Fruit fly (Drosophila melanogaster) whole organism, adult: ENCODE measurements around the gene Socs16D.

ENCODE experiments used
- CG11617 ChIP-seq: fragments of 200-800 bp; sonication (Bioruptor generic); optimal IDR thresholded peaks from 2 replicates; lab custom pipeline; 2017; ENCODE audit warnings: mild to moderate bottlenecking, missing biosample characterization, missing genetic modification reagents, missing genetic modification characterization
- CG12768 ChIP-seq: fragments of 200-800 bp; sonication (Bioruptor generic); optimal IDR thresholded peaks from 2 replicates; lab custom pipeline; 2017; ENCODE audit warnings: missing biosample characterization, missing genetic modification characterization, mild to moderate bottlenecking, moderate library complexity, missing genetic modification reagents
- CG14711 ChIP-seq: fragments of 200-800 bp; sonication (Bioruptor generic); optimal IDR thresholded peaks from 2 replicates; lab custom pipeline; 2018; ENCODE audit warnings: missing biosample characterization, mild to moderate bottlenecking, missing genetic modification characterization, moderate library complexity
- CG1620 ChIP-seq: fragments of 200-800 bp; sonication (Bioruptor generic); optimal IDR thresholded peaks from 2 replicates; lab custom pipeline; 2016; ENCODE audit warnings: missing biosample characterization, missing genetic modification characterization
- CG33017 ChIP-seq: fragments of 200-800 bp; sonication (Bioruptor generic); optimal IDR thresholded peaks from 2 replicates; lab custom pipeline; 2018; ENCODE audit warnings: missing biosample characterization, mild to moderate bottlenecking, missing genetic modification characterization, moderate library complexity
- CG5204 ChIP-seq: fragments of 200-800 bp; sonication (Bioruptor generic); optimal IDR thresholded peaks from 2 replicates; lab custom pipeline; 2016; ENCODE audit warnings: missing biosample characterization, missing genetic modification characterization
- CG7045 ChIP-seq: fragments of 200-800 bp; sonication (Bioruptor generic); optimal IDR thresholded peaks from 2 replicates; lab custom pipeline; 2017; ENCODE audit warnings: missing biosample characterization, mild to moderate bottlenecking, missing genetic modification characterization
- CG7101 ChIP-seq: fragments of 200-800 bp; sonication (Bioruptor generic); optimal IDR thresholded peaks from 2 replicates; lab custom pipeline; 2018; ENCODE audit warnings: missing biosample characterization, mild to moderate bottlenecking, missing genetic modification characterization, moderate library complexity
- Clk ChIP-seq: fragments of 200-800 bp; sonication (Bioruptor generic); optimal IDR thresholded peaks from 2 replicates; lab custom pipeline; 2017; ENCODE audit warnings: missing biosample characterization, missing genetic modification characterization
- Crg-1 ChIP-seq: fragments of 200-800 bp; sonication (Bioruptor generic); optimal IDR thresholded peaks from 2 replicates; lab custom pipeline; 2016; ENCODE audit warnings: missing biosample characterization, missing genetic modification characterization
- Hr96 ChIP-seq: fragments of 200-800 bp; sonication (Bioruptor generic); optimal IDR thresholded peaks from 2 replicates; lab custom pipeline; 2016; ENCODE audit warnings: missing biosample characterization, missing genetic modification characterization
- Mnt ChIP-seq: fragments of 200-800 bp; sonication (Bioruptor generic); optimal IDR thresholded peaks from 2 replicates; lab custom pipeline; 2016; ENCODE audit warnings: missing biosample characterization, mild to moderate bottlenecking, missing genetic modification characterization
- bab1 ChIP-seq: fragments of 200-800 bp; sonication (Bioruptor generic); optimal IDR thresholded peaks from 3 replicates; lab custom pipeline; 2019; ENCODE audit warnings: missing biosample characterization, mild to moderate bottlenecking, missing genetic modification characterization, moderate library complexity
- cic ChIP-seq: fragments of 200-800 bp; sonication (Bioruptor generic); optimal IDR thresholded peaks from 2 replicates; lab custom pipeline; 2017; ENCODE audit warnings: missing biosample characterization, mild to moderate bottlenecking, missing genetic modification characterization, moderate library complexity
- cnc ChIP-seq, 2 experiments: fragments of >200 bp; optimal IDR thresholded peaks; 2 replicates each; lab custom pipeline; 2017
- kay ChIP-seq: fragments of 200-800 bp; sonication (Bioruptor generic); peaks from one replicate; lab custom pipeline; 2016; ENCODE audit warnings: missing biosample characterization, missing genetic modification characterization, borderline replicate concordance
- ovo ChIP-seq: fragments of 200-800 bp; sonication (Bioruptor generic); optimal IDR thresholded peaks from 2 replicates; lab custom pipeline; 2016; ENCODE audit warnings: missing biosample characterization, missing genetic modification characterization
- pad ChIP-seq: fragments of 200-800 bp; sonication (Bioruptor generic); optimal IDR thresholded peaks from 3 replicates; lab custom pipeline; 2017; ENCODE audit warnings: missing biosample characterization, missing genetic modification characterization, mild to moderate bottlenecking, moderate library complexity, missing genetic modification reagents
- tj ChIP-seq: fragments of 200-800 bp; sonication (Bioruptor generic); optimal IDR thresholded peaks from 3 replicates; lab custom pipeline; 2017; ENCODE audit warnings: missing biosample characterization, mild to moderate bottlenecking, missing genetic modification characterization, moderate library complexity
- toe ChIP-seq: fragments of 200-800 bp; sonication (Bioruptor generic); optimal IDR thresholded peaks from 2 replicates; lab custom pipeline; 2016; ENCODE audit warnings: missing biosample characterization, missing genetic modification characterization

Socs16D gene

dm6 chrX:17806973-17807372, 20.4 kb downstream of the Socs16D start:
- TF ChIP-seq cic (GFP tag; lab: Kevin White, UChicago) (no peak), CG33017 (tag; lab: Kevin White, UChicago) (no peak), Mnt (GFP tag; lab: Kevin White, UChicago) (no peak), tj (GFP tag; lab: Kevin White, UChicago) (no peak)

- TF ChIP-seq cnc (optimal IDR thresholded peaks at IDR 0.05; lab: Kevin White, UChicago), result no peak
- no peak for TF ChIP-seq Mnt (GFP tag; lab: Kevin White, UChicago)
- no peak for TF ChIP-seq Clk
- no peak for TF ChIP-seq ovo (GFP tag; lab: Kevin White, UChicago)
- TF ChIP-seq CG33017 (tag; lab: Kevin White, UChicago), result no peak
- TF ChIP-seq CG7045 (GFP tag; lab: Kevin White, UChicago), result no peak
- no peak for TF ChIP-seq tj (GFP tag; lab: Kevin White, UChicago)
- TF ChIP-seq CG1620 (GFP tag; lab: Kevin White, UChicago), result no peak
- no peak for TF ChIP-seq pad (GFP tag; lab: Kevin White, UChicago)
- TF ChIP-seq cic (GFP tag; lab: Kevin White, UChicago), result no peak
- TF ChIP-seq CG11617 (GFP tag; lab: Kevin White, UChicago), result no peak
- no peak for TF ChIP-seq toe
- TF ChIP-seq CG14711 (tag; lab: Kevin White, UChicago), result no peak
- TF ChIP-seq bab1 (GFP tag; lab: Kevin White, UChicago), result no peak
- TF ChIP-seq CG7101, result no peak
- TF ChIP-seq kay, result no peak
Measured at dm6 chrX:17806335-17806734, 21.0 kb downstream of the Socs16D start.

dm6 chrX:17804048-17804447, 23.3 kb downstream of the Socs16D start:
- TF ChIP-seq Crg-1 (GFP tag; lab: Kevin White, UChicago) (no peak), Hr96 (GFP tag; lab: Kevin White, UChicago) (no peak), CG5204 (no peak), Clk (no peak), CG7045 (GFP tag; lab: Kevin White, UChicago) (no peak), CG33017 (tag; lab: Kevin White, UChicago) (no peak), cic (GFP tag; lab: Kevin White, UChicago) (no peak), tj (GFP tag; lab: Kevin White, UChicago) (no peak), CG1620 (GFP tag; lab: Kevin White, UChicago) (no peak), cnc (optimal IDR thresholded peaks at IDR 0.05; lab: Kevin White, UChicago) (no peak), CG12768 (GFP tag; lab: Kevin White, UChicago) (no peak), CG14711 (tag; lab: Kevin White, UChicago) (no peak), ovo (GFP tag; lab: Kevin White, UChicago) (no peak), kay (no peak), bab1 (GFP tag; lab: Kevin White, UChicago) (no peak), toe (no peak), Mnt (GFP tag; lab: Kevin White, UChicago) (no peak)

dm6 chrX:17802353-17803121, 24.8 kb downstream of the Socs16D start:
- TF ChIP-seq cic (GFP tag; lab: Kevin White, UChicago) (no peak), CG1620 (GFP tag; lab: Kevin White, UChicago) (no peak), ovo (GFP tag; lab: Kevin White, UChicago) (no peak), kay (no peak), Mnt (GFP tag; lab: Kevin White, UChicago) (no peak), Clk (no peak), CG11617 (GFP tag; lab: Kevin White, UChicago) (no peak), CG5204 (no peak), CG7045 (GFP tag; lab: Kevin White, UChicago) (no peak), toe (no peak), Hr96 (GFP tag; lab: Kevin White, UChicago) (no peak), pad (GFP tag; lab: Kevin White, UChicago) (no peak), CG14711 (tag; lab: Kevin White, UChicago) (no peak), tj (GFP tag; lab: Kevin White, UChicago) (no peak), Crg-1 (GFP tag; lab: Kevin White, UChicago) (no peak), cnc (optimal IDR thresholded peaks at IDR 0.05; lab: Kevin White, UChicago) (no peak), bab1 (GFP tag; lab: Kevin White, UChicago) (no peak), CG33017 (tag; lab: Kevin White, UChicago) (no peak), CG12768 (GFP tag; lab: Kevin White, UChicago) (no peak), CG7101 (no peak)

- TF ChIP-seq CG33017 (tag; lab: Kevin White, UChicago) (no peak), CG5204 (no peak), Crg-1 (GFP tag; lab: Kevin White, UChicago) (no peak), cnc (optimal IDR thresholded peaks at IDR 0.05; lab: Kevin White, UChicago) (no peak), cic (GFP tag; lab: Kevin White, UChicago) (no peak), Hr96 (GFP tag; lab: Kevin White, UChicago) (no peak), CG14711 (tag; lab: Kevin White, UChicago) (no peak), CG1620 (GFP tag; lab: Kevin White, UChicago) (no peak), Mnt (GFP tag; lab: Kevin White, UChicago) (no peak), toe (no peak), CG12768 (GFP tag; lab: Kevin White, UChicago) (no peak)
Measured at dm6 chrX:17799803-17800151, 27.6 kb downstream of the Socs16D start.
